Fruit fly (Drosophila melanogaster) whole organism, embryonic: ENCODE results near the gene CG13481.
A peak's percentile ranks its signal among the peaks of the same experiment; 100 is the strongest.

Experiments
- Ada2b ChIP-seq: fragments of 200-800 bp; sonication (Bioruptor generic); IDR thresholded peaks from 2 replicates; pipeline ENCODE4 v1.3.6; 2022; ENCODE audit warnings: missing biosample characterization, missing genetic modification characterization
- CG10543 ChIP-seq: fragments of 200-800 bp; sonication (Bioruptor generic); optimal IDR thresholded peaks from 3 replicates; lab custom pipeline; 2017; ENCODE audit warnings: missing biosample characterization, mild to moderate bottlenecking, missing genetic modification characterization, moderate library complexity
- CG10565 ChIP-seq: fragments of 200-800 bp; sonication (Bioruptor generic); optimal IDR thresholded peaks from 3 replicates; lab custom pipeline; 2016; ENCODE audit warnings: missing biosample characterization, mild to moderate bottlenecking, missing genetic modification characterization
- CG13624 ChIP-seq: fragments of 200-800 bp; sonication (Bioruptor generic); optimal IDR thresholded peaks from 2 replicates; lab custom pipeline; 2016; ENCODE audit warnings: missing biosample characterization, missing genetic modification characterization
- CG13775 ChIP-seq: fragments of 200-800 bp; sonication (Bioruptor generic); optimal IDR thresholded peaks from 3 replicates; lab custom pipeline; 2017; ENCODE audit warnings: missing biosample characterization, mild to moderate bottlenecking, missing genetic modification characterization
- CG14050 ChIP-seq: fragments of 200-800 bp; sonication (Bioruptor generic); IDR thresholded peaks from 3 replicates; pipeline ENCODE4 v1.3.6; 2022; ENCODE audit warnings: missing biosample characterization, missing genetic modification characterization
- CG15269 ChIP-seq: fragments of 200-800 bp; sonication (Bioruptor generic); optimal IDR thresholded peaks from 2 replicates; lab custom pipeline; 2018; ENCODE audit warnings: missing biosample characterization, mild to moderate bottlenecking, missing genetic modification characterization, moderate library complexity
- CG16779 ChIP-seq: fragments of 200-800 bp; sonication (Bioruptor generic); IDR thresholded peaks from 2 replicates; pipeline ENCODE4 v1.3.6; 2022; ENCODE audit warnings: missing biosample characterization, missing genetic modification characterization
- CG17361 ChIP-seq: fragments of 200-800 bp; sonication (Bioruptor generic); IDR thresholded peaks from 3 replicates; pipeline ENCODE4 v1.3.6; 2022; ENCODE audit warnings: missing biosample characterization, missing genetic modification characterization
- CG2875 ChIP-seq: fragments of 200-800 bp; sonication (Bioruptor generic); optimal IDR thresholded peaks from 2 replicates; lab custom pipeline; 2017; ENCODE audit warnings: missing biosample characterization, mild to moderate bottlenecking, missing genetic modification characterization, missing genetic modification reagents
- CG2889 ChIP-seq: fragments of 200-800 bp; sonication (Bioruptor generic); IDR thresholded peaks from 3 replicates; pipeline ENCODE4 v1.3.6; 2022; ENCODE audit warnings: missing biosample characterization, missing genetic modification characterization
- CG32772 ChIP-seq: fragments of 200-800 bp; sonication (Bioruptor generic); IDR thresholded peaks from 2 replicates; pipeline ENCODE4 v1.3.6; 2022; ENCODE audit warnings: missing biosample characterization, missing genetic modification characterization
- CG4282 ChIP-seq: fragments of 200-800 bp; sonication (Bioruptor generic); optimal IDR thresholded peaks from 2 replicates; lab custom pipeline; 2016; ENCODE audit warnings: missing biosample characterization, missing genetic modification characterization
- CG4730 ChIP-seq: fragments of 200-800 bp; sonication (Bioruptor generic); IDR thresholded peaks from 2 replicates; pipeline ENCODE4 v1.3.6; 2022; ENCODE audit warnings: missing biosample characterization, missing genetic modification characterization
- CG6765 ChIP-seq: fragments of 200-800 bp; sonication (Bioruptor generic); optimal IDR thresholded peaks from 3 replicates; lab custom pipeline; 2017; ENCODE audit warnings: missing biosample characterization, mild to moderate bottlenecking, missing genetic modification characterization
- CG7271 ChIP-seq: fragments of 200-800 bp; sonication (Bioruptor generic); optimal IDR thresholded peaks from 2 replicates; lab custom pipeline; 2018; ENCODE audit warnings: missing biosample characterization, mild to moderate bottlenecking, missing genetic modification characterization, moderate library complexity
- CG8290 ChIP-seq, 3 experiments: fragments of 200-800 bp; sonication (Bioruptor generic); optimal IDR thresholded peaks; 2 replicates each; lab custom pipeline; 2016 to 2019; ENCODE audit warnings: missing biosample characterization in 3 of 3, missing genetic modification characterization in 3 of 3, mild to moderate bottlenecking in 2 of 3, moderate library complexity in 1 of 3
- CG8478 ChIP-seq: fragments of >200 bp; optimal IDR thresholded peaks from 2 replicates; lab custom pipeline; 2018
- CG9817 ChIP-seq: fragments of 200-800 bp; sonication (Bioruptor generic); optimal IDR thresholded peaks from 2 replicates; lab custom pipeline; 2018; ENCODE audit warnings: missing biosample characterization, mild to moderate bottlenecking, missing genetic modification characterization, moderate library complexity
- CTCF ChIP-seq: fragments of 200-800 bp; sonication (Bioruptor generic); optimal IDR thresholded peaks from 2 replicates; lab custom pipeline; 2017; ENCODE audit warnings: missing biosample characterization, mild to moderate bottlenecking, missing genetic modification characterization, moderate library complexity
- D ChIP-seq, 2 experiments: fragments of 200-800 bp in 1 of 2; fragments of >200 bp in 1 of 2; sonication (Bioruptor generic) in 1 of 2; optimal IDR thresholded peaks; 2 replicates in 1 of 2; 3 replicates in 1 of 2; lab custom pipeline; 2017; ENCODE audit warnings: mild to moderate bottlenecking in 1 of 2, missing biosample characterization in 1 of 2, missing genetic modification characterization in 1 of 2, missing genetic modification reagents in 1 of 2
- Dad ChIP-seq: fragments of 200-800 bp; sonication (Bioruptor generic); optimal IDR thresholded peaks from 3 replicates; lab custom pipeline; 2016; ENCODE audit warnings: missing biosample characterization, missing genetic modification characterization
- ERR ChIP-seq: fragments of 200-800 bp; sonication (Bioruptor generic); optimal IDR thresholded peaks from 2 replicates; lab custom pipeline; 2016; ENCODE audit warnings: missing biosample characterization, missing genetic modification characterization
- Ets97D ChIP-seq: fragments of 200-800 bp; sonication (Bioruptor generic); optimal IDR thresholded peaks from 3 replicates; lab custom pipeline; 2016; ENCODE audit warnings: missing biosample characterization, missing genetic modification characterization
- GATAe ChIP-seq: fragments of 200-800 bp; sonication (Bioruptor generic); conservative IDR thresholded peaks from 2 replicates; pipeline ENCODE4 v1.3.6; 2022; ENCODE audit warnings: missing biosample characterization, missing genetic modification characterization
- HLH4C ChIP-seq: fragments of 200-800 bp; sonication (Bioruptor generic); IDR thresholded peaks from 3 replicates; pipeline ENCODE4 v1.3.6; 2022; ENCODE audit warnings: missing biosample characterization, missing genetic modification characterization; ENCODE audit not compliant: partially characterized antibody
- Meics ChIP-seq: fragments of 200-800 bp; sonication (Bioruptor generic); optimal IDR thresholded peaks from 2 replicates; lab custom pipeline; 2017; ENCODE audit warnings: missing biosample characterization, mild to moderate bottlenecking, missing genetic modification characterization
- Mes4 ChIP-seq: fragments of 200-800 bp; sonication (Bioruptor generic); optimal IDR thresholded peaks from 2 replicates; lab custom pipeline; 2016; ENCODE audit warnings: missing biosample characterization, missing genetic modification characterization
- Rx ChIP-seq: fragments of 200-800 bp; sonication (Bioruptor generic); IDR thresholded peaks from 2 replicates; pipeline ENCODE4 v1.3.6; 2022; ENCODE audit warnings: missing biosample characterization, missing genetic modification characterization
- amos ChIP-seq: fragments of 200-800 bp; sonication (Bioruptor generic); IDR thresholded peaks from 2 replicates; pipeline ENCODE4 v1.3.6; 2022; ENCODE audit warnings: missing biosample characterization, missing genetic modification characterization; ENCODE audit not compliant: partially characterized antibody
- cas ChIP-seq: fragments of 200-800 bp; sonication (Bioruptor generic); IDR thresholded peaks from 2 replicates; pipeline ENCODE4 v1.3.6; 2022; ENCODE audit warnings: missing biosample characterization, missing genetic modification characterization
- cg ChIP-seq: fragments of 200-800 bp; sonication (Bioruptor generic); optimal IDR thresholded peaks from 3 replicates; lab custom pipeline; 2019; ENCODE audit warnings: missing biosample characterization, mild to moderate bottlenecking, missing genetic modification characterization, moderate library complexity
- crc ChIP-seq: fragments of 200-800 bp; sonication (Bioruptor generic); optimal IDR thresholded peaks from 2 replicates; lab custom pipeline; 2016; ENCODE audit warnings: missing biosample characterization, missing genetic modification characterization
- crp ChIP-seq, 2 experiments: fragments of 200-800 bp; sonication (Bioruptor generic); optimal IDR thresholded peaks; 2 replicates in 1 of 2; 3 replicates in 1 of 2; lab custom pipeline; 2017; ENCODE audit warnings: missing biosample characterization in 2 of 2, missing genetic modification characterization in 2 of 2, mild to moderate bottlenecking in 1 of 2, moderate library complexity in 1 of 2
- da ChIP-seq: fragments of 200-800 bp; sonication (Bioruptor generic); optimal IDR thresholded peaks from 2 replicates; lab custom pipeline; 2016; ENCODE audit warnings: missing biosample characterization, missing genetic modification characterization
- dati ChIP-seq: fragments of 200-800 bp; sonication (Bioruptor generic); IDR thresholded peaks from 2 replicates; pipeline ENCODE4 v1.3.6; 2022; ENCODE audit warnings: missing biosample characterization, missing genetic modification characterization
- disco-r ChIP-seq: fragments of 200-800 bp; sonication (Bioruptor generic); optimal IDR thresholded peaks from 2 replicates; lab custom pipeline; 2016; ENCODE audit warnings: missing biosample characterization, missing genetic modification characterization
- dmrt99B ChIP-seq: fragments of 200-800 bp; sonication (Bioruptor generic); optimal IDR thresholded peaks from 2 replicates; lab custom pipeline; 2018; ENCODE audit warnings: missing biosample characterization, mild to moderate bottlenecking, missing genetic modification characterization, moderate library complexity
- fu2 ChIP-seq: fragments of 200-800 bp; sonication (Bioruptor generic); optimal IDR thresholded peaks from 2 replicates; lab custom pipeline; 2016; ENCODE audit warnings: missing biosample characterization, missing genetic modification characterization
- jumu ChIP-seq: fragments of 200-800 bp; sonication (Bioruptor generic); optimal IDR thresholded peaks from 3 replicates; lab custom pipeline; 2016; ENCODE audit warnings: missing biosample characterization, missing genetic modification characterization
- nerfin-1 ChIP-seq: fragments of 200-800 bp; sonication (Bioruptor generic); optimal IDR thresholded peaks from 3 replicates; lab custom pipeline; 2019; ENCODE audit warnings: missing biosample characterization, mild to moderate bottlenecking, missing genetic modification characterization, moderate library complexity
- pzg ChIP-seq: fragments of 200-800 bp; sonication (Bioruptor generic); optimal IDR thresholded peaks from 3 replicates; lab custom pipeline; 2018; ENCODE audit warnings: missing biosample characterization, mild to moderate bottlenecking, missing genetic modification characterization, moderate library complexity
- repo ChIP-seq: fragments of 200-800 bp; sonication (Bioruptor generic); optimal IDR thresholded peaks from 2 replicates; lab custom pipeline; 2016; ENCODE audit warnings: missing biosample characterization, missing genetic modification characterization
- slbo ChIP-seq: fragments of 200-800 bp; sonication (Bioruptor generic); IDR thresholded peaks from 2 replicates; pipeline ENCODE4 v1.3.6; 2022; ENCODE audit warnings: missing biosample characterization, missing genetic modification characterization
- sqz ChIP-seq: fragments of 200-800 bp; sonication (Bioruptor generic); optimal IDR thresholded peaks from 3 replicates; lab custom pipeline; 2018; ENCODE audit warnings: missing biosample characterization, mild to moderate bottlenecking, missing genetic modification characterization
- sug ChIP-seq: fragments of 200-800 bp; optimal IDR thresholded peaks from 2 replicates; lab custom pipeline; 2019; ENCODE audit warnings: missing biosample characterization, mild to moderate bottlenecking, missing genetic modification characterization, moderate library complexity
- trem ChIP-seq: fragments of 200-800 bp; optimal IDR thresholded peaks from 3 replicates; lab custom pipeline; 2019; ENCODE audit warnings: missing biosample characterization, mild to moderate bottlenecking, missing genetic modification characterization, moderate library complexity
- unc-4 ChIP-seq: fragments of 200-800 bp; sonication (Bioruptor generic); IDR thresholded peaks from 2 replicates; pipeline ENCODE4 v1.3.6; 2022; ENCODE audit warnings: missing biosample characterization, missing genetic modification characterization; ENCODE audit not compliant: partially characterized antibody
- usp ChIP-seq: fragments of >200 bp; optimal IDR thresholded peaks from 2 replicates; lab custom pipeline; 2017; ENCODE audit warnings: missing biosample characterization, missing genetic modification characterization
- wdn ChIP-seq: fragments of 200-800 bp; sonication (Bioruptor generic); IDR thresholded peaks from 2 replicates; pipeline ENCODE4 v1.3.6; 2022; ENCODE audit warnings: missing biosample characterization, missing genetic modification characterization
- wek ChIP-seq: fragments of 200-800 bp; sonication (Bioruptor generic); optimal IDR thresholded peaks from 3 replicates; lab custom pipeline; 2018; ENCODE audit warnings: missing biosample characterization, mild to moderate bottlenecking, missing genetic modification characterization, moderate library complexity
- zf30C ChIP-seq: fragments of 200-800 bp; sonication (Bioruptor generic); optimal IDR thresholded peaks from 3 replicates; lab custom pipeline; 2018; ENCODE audit warnings: missing biosample characterization, mild to moderate bottlenecking, missing genetic modification characterization

Gene CG13481

DNA sequence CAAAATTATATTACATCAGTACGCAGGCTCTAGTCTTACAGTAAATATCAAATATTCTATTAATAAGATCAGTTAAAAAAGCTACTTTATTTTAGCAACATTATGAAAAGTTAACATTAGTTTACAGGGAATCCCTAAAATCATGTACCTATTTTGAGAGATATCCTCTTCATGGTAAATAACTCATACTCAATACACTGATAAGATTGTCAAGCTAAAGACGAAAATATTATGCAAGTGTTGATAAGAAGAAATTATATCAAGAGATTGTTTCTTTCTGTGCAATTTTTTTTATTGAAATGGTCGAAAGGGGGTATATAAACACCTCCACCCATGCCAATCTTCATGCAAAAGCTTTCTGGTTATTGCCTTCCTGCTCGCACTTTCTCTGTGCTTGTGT is 41.1 kb downstream of the CG13481 start (continued):
- no peak for TF ChIP-seq D (optimal IDR thresholded peaks at IDR 0.05; lab: Kevin White, UChicago)
- peak; percentile 31 for TF ChIP-seq D (GFP tag; optimal IDR thresholded peaks at IDR 0.05; lab: Kevin White, UChicago)
- TF ChIP-seq nerfin-1 = no peak
- no peak for TF ChIP-seq amos (GFP tag; lab: Robert Waterston, UW)
- no peak for TF ChIP-seq CG8478 (lab: Kevin White, UChicago)
- no peak for TF ChIP-seq CG14050 (GFP tag; lab: Robert Waterston, UW)
- no peak for TF ChIP-seq zf30C (GFP tag; lab: Kevin White, UChicago)
- no peak for TF ChIP-seq crp (GFP tag; optimal IDR thresholded peaks at IDR 0.05; lab: Kevin White, UChicago)
- TF ChIP-seq CG10565 (GFP tag; lab: Kevin White, UChicago) = no peak
- no peak for TF ChIP-seq CG2889
- TF ChIP-seq HLH4C (GFP tag; lab: Robert Waterston, UW) = no peak
- TF ChIP-seq sqz = peak; percentile 82
- TF ChIP-seq GATAe (GFP tag; lab: Robert Waterston, UW) = no peak
- TF ChIP-seq wdn (GFP tag; lab: Robert Waterston, UW) = no peak
- no peak for TF ChIP-seq trem (tag; lab: Kevin White, UChicago)
- no peak for TF ChIP-seq usp
- TF ChIP-seq CG4730 (GFP tag; lab: Robert Waterston, UW) = no peak
- no peak for TF ChIP-seq da (GFP tag; lab: Kevin White, UChicago)
- no peak for TF ChIP-seq Ets97D
- TF ChIP-seq dati (GFP tag; lab: Robert Waterston, UW) = no peak
- TF ChIP-seq cg (GFP tag; lab: Kevin White, UChicago) = no peak
- no peak for TF ChIP-seq CG16779 (GFP tag; lab: Robert Waterston, UW)
- TF ChIP-seq Meics = peak; percentile 27
- no peak for TF ChIP-seq CG8290 (GFP tag; optimal IDR thresholded peaks at IDR 0.05; lab: Kevin White, UChicago)
- TF ChIP-seq CG8290 (tag; optimal IDR thresholded peaks at IDR 0.05; lab: Kevin White, UChicago) = no peak
- TF ChIP-seq pzg (GFP tag; lab: Kevin White, UChicago) = no peak
- TF ChIP-seq slbo (GFP tag; lab: Robert Waterston, UW) = 0 out of 2 replicates have a peak, but pooled peaks have one; percentile 23
- no peak for TF ChIP-seq disco-r (GFP tag; lab: Kevin White, UChicago)
- peak; percentile 61 for TF ChIP-seq dmrt99B
- TF ChIP-seq ERR (GFP tag; lab: Kevin White, UChicago) = no peak
- peak; percentile 9 for TF ChIP-seq CG2875 (GFP tag; lab: Kevin White, UChicago)
- TF ChIP-seq CG10543 = no peak
- no peak for TF ChIP-seq Mes4 (GFP tag; lab: Kevin White, UChicago)
- no peak for TF ChIP-seq CTCF
- TF ChIP-seq CG32772 (GFP tag; lab: Robert Waterston, UW) = 0 out of 2 replicates have a peak, but pooled peaks have one; percentile 9
- TF ChIP-seq Ada2b (GFP tag; lab: Robert Waterston, UW) = no peak
- TF ChIP-seq CG13624 (GFP tag; lab: Kevin White, UChicago) = no peak
- no peak for TF ChIP-seq CG7271 (tag; lab: Kevin White, UChicago)
- no peak for TF ChIP-seq CG9817 (tag; lab: Kevin White, UChicago)
- no peak for TF ChIP-seq CG6765 (GFP tag; lab: Kevin White, UChicago)
- TF ChIP-seq wek (GFP tag; lab: Kevin White, UChicago) = no peak
- no peak for TF ChIP-seq Rx (GFP tag; lab: Robert Waterston, UW)
- no peak for TF ChIP-seq sug (tag; lab: Kevin White, UChicago)
- no peak for TF ChIP-seq repo (GFP tag; lab: Kevin White, UChicago)
- TF ChIP-seq jumu = no peak
- TF ChIP-seq CG13775 = peak; percentile 42
- TF ChIP-seq unc-4 = no peak
- peak; percentile 38 for TF ChIP-seq CG15269 (tag; lab: Kevin White, UChicago)
- no peak for TF ChIP-seq Dad
- TF ChIP-seq CG17361 (GFP tag; lab: Robert Waterston, UW) = no peak; the same call in 1 of the 3 replicates
- TF ChIP-seq CG4282 (GFP tag; lab: Kevin White, UChicago) = no peak
- TF ChIP-seq fu2 (GFP tag; lab: Kevin White, UChicago) = no peak
- TF ChIP-seq crc (GFP tag; lab: Kevin White, UChicago) = no peak
- no peak for TF ChIP-seq cas (GFP tag; lab: Robert Waterston, UW)
